Fruit fly (Drosophila melanogaster) whole organism, embryonic: Measurements from ENCODE around the gene CG42488.

Source experiments
- Ada2b ChIP-seq: fragments of 200-800 bp; sonication (Bioruptor generic); IDR thresholded peaks from 2 replicates; pipeline ENCODE4 v1.3.6; 2022; ENCODE audit warnings: missing biosample characterization, missing genetic modification characterization
- Antp ChIP-seq: fragments of 200-800 bp; sonication (Bioruptor generic); optimal IDR thresholded peaks from 3 replicates; lab custom pipeline; 2016; ENCODE audit warnings: missing biosample characterization, missing genetic modification characterization
- C15 ChIP-seq: fragments of 200-800 bp; sonication (Bioruptor generic); IDR thresholded peaks from 3 replicates; pipeline ENCODE4 v1.3.6; 2022; ENCODE audit warnings: missing biosample characterization, missing genetic modification characterization
- CG10209 ChIP-seq: fragments of 200-800 bp; sonication (Bioruptor generic); optimal IDR thresholded peaks from 3 replicates; lab custom pipeline; 2017; ENCODE audit warnings: missing biosample characterization, mild to moderate bottlenecking, missing genetic modification characterization, missing genetic modification reagents
- CG12236 ChIP-seq: fragments of 200-800 bp; sonication (Bioruptor generic); optimal IDR thresholded peaks from 2 replicates; lab custom pipeline; 2016; ENCODE audit warnings: missing biosample characterization, missing genetic modification characterization
- CG15269 ChIP-seq: fragments of 200-800 bp; sonication (Bioruptor generic); optimal IDR thresholded peaks from 2 replicates; lab custom pipeline; 2018; ENCODE audit warnings: missing biosample characterization, mild to moderate bottlenecking, missing genetic modification characterization, moderate library complexity
- CG15514 ChIP-seq: fragments of 200-800 bp; sonication (Bioruptor generic); optimal IDR thresholded peaks from 3 replicates; lab custom pipeline; 2017; ENCODE audit warnings: missing biosample characterization, missing genetic modification characterization, mild to moderate bottlenecking, moderate library complexity, missing genetic modification reagents
- CG16813 ChIP-seq: fragments of 200-800 bp; sonication (Bioruptor generic); IDR thresholded peaks from 3 replicates; pipeline ENCODE4 v1.3.6; 2022; ENCODE audit warnings: missing biosample characterization, missing genetic modification characterization; ENCODE audit not compliant: partially characterized antibody
- CG17385 ChIP-seq: fragments of 200-800 bp; sonication (Bioruptor generic); optimal IDR thresholded peaks from 3 replicates; lab custom pipeline; 2018; ENCODE audit warnings: missing biosample characterization, mild to moderate bottlenecking, missing genetic modification characterization
- CG17802 ChIP-seq: fragments of 200-800 bp; sonication (Bioruptor generic); optimal IDR thresholded peaks from 2 replicates; lab custom pipeline; 2018; ENCODE audit warnings: missing biosample characterization, mild to moderate bottlenecking, missing genetic modification characterization, moderate library complexity
- CG31224 ChIP-seq: fragments of 200-800 bp; sonication (Bioruptor generic); IDR thresholded peaks from 2 replicates; pipeline ENCODE4 v1.3.6; 2022; ENCODE audit warnings: missing biosample characterization, missing genetic modification characterization
- CG3407 ChIP-seq: fragments of 200-800 bp; sonication (Bioruptor generic); optimal IDR thresholded peaks from 2 replicates; lab custom pipeline; 2018; ENCODE audit warnings: missing biosample characterization, mild to moderate bottlenecking, missing genetic modification characterization
- CG3726 ChIP-seq: fragments of 200-800 bp; sonication (Bioruptor generic); IDR thresholded peaks from 3 replicates; pipeline ENCODE4, ENCODE4 v1.3.6; 2022; ENCODE audit warnings: missing biosample characterization, missing genetic modification characterization
- CG4820 ChIP-seq: fragments of 200-800 bp; sonication (Bioruptor generic); optimal IDR thresholded peaks from 3 replicates; lab custom pipeline; 2016; ENCODE audit warnings: missing biosample characterization, missing genetic modification characterization
- CG6654 ChIP-seq: fragments of 200-800 bp; sonication (Bioruptor generic); optimal IDR thresholded peaks from 2 replicates; lab custom pipeline; 2017; ENCODE audit warnings: missing biosample characterization, mild to moderate bottlenecking, missing genetic modification characterization
- CG6765 ChIP-seq: fragments of 200-800 bp; sonication (Bioruptor generic); optimal IDR thresholded peaks from 3 replicates; lab custom pipeline; 2017; ENCODE audit warnings: missing biosample characterization, mild to moderate bottlenecking, missing genetic modification characterization
- CG8281 ChIP-seq: fragments of 200-800 bp; sonication (Bioruptor generic); optimal IDR thresholded peaks from 2 replicates; lab custom pipeline; 2018; ENCODE audit warnings: missing biosample characterization, mild to moderate bottlenecking, missing genetic modification characterization, moderate library complexity
- CG9437 ChIP-seq: fragments of 200-800 bp; sonication (Bioruptor generic); optimal IDR thresholded peaks from 2 replicates; lab custom pipeline; 2018; ENCODE audit warnings: missing biosample characterization, mild to moderate bottlenecking, missing genetic modification characterization
- D19B ChIP-seq: fragments of 200-800 bp; sonication (Bioruptor generic); optimal IDR thresholded peaks from 2 replicates; lab custom pipeline; 2017; ENCODE audit warnings: missing biosample characterization, mild to moderate bottlenecking, missing genetic modification characterization
- Dad ChIP-seq: fragments of 200-800 bp; sonication (Bioruptor generic); optimal IDR thresholded peaks from 3 replicates; lab custom pipeline; 2016; ENCODE audit warnings: missing biosample characterization, missing genetic modification characterization
- Dip2 ChIP-seq: fragments of 200-800 bp; sonication (Bioruptor generic); IDR thresholded peaks from 2 replicates; pipeline ENCODE4 v1.3.6; 2022; ENCODE audit warnings: missing biosample characterization, missing genetic modification characterization
- Doc2 ChIP-seq: fragments of 200-800 bp; sonication (Bioruptor generic); IDR thresholded peaks from 2 replicates; pipeline ENCODE4 v1.3.6; 2022; ENCODE audit warnings: missing biosample characterization, missing genetic modification characterization
- Doc3 ChIP-seq: fragments of 200-800 bp; sonication (Bioruptor generic); IDR thresholded peaks from 3 replicates; pipeline ENCODE4 v1.3.6; 2022; ENCODE audit warnings: missing biosample characterization, missing genetic modification characterization; ENCODE audit not compliant: partially characterized antibody
- Drgx ChIP-seq: fragments of 200-800 bp; sonication (Bioruptor generic); IDR thresholded peaks from 2 replicates; pipeline ENCODE4 v1.3.6; 2022; ENCODE audit warnings: missing biosample characterization, missing genetic modification characterization
- HLH54F ChIP-seq: fragments of 200-800 bp; sonication (Bioruptor generic); optimal IDR thresholded peaks from 3 replicates; lab custom pipeline; 2016; ENCODE audit warnings: missing biosample characterization, missing genetic modification characterization
- Hmx ChIP-seq: fragments of 200-800 bp; sonication (Bioruptor generic); optimal IDR thresholded peaks from 2 replicates; lab custom pipeline; 2016; ENCODE audit warnings: missing biosample characterization, missing genetic modification characterization
- MTF-1 ChIP-seq: fragments of 200-800 bp; sonication (Bioruptor generic); optimal IDR thresholded peaks from 2 replicates; lab custom pipeline; 2018; ENCODE audit warnings: missing biosample characterization, mild to moderate bottlenecking, missing genetic modification characterization, borderline replicate concordance
- Myb ChIP-seq: fragments of 200-800 bp; sonication (Bioruptor generic); optimal IDR thresholded peaks from 2 replicates; lab custom pipeline; 2016; ENCODE audit warnings: missing biosample characterization, missing genetic modification characterization
- NC2α ChIP-seq: fragments of 200-800 bp; sonication (Bioruptor generic); optimal IDR thresholded peaks from 2 replicates; lab custom pipeline; 2016; ENCODE audit warnings: missing biosample characterization, missing genetic modification characterization
- Nf-YC ChIP-seq: fragments of 200-800 bp; optimal IDR thresholded peaks from 3 replicates; lab custom pipeline; 2019; ENCODE audit warnings: missing biosample characterization, mild to moderate bottlenecking, missing genetic modification characterization, moderate library complexity
- Oli ChIP-seq: fragments of 200-800 bp; sonication (Bioruptor generic); optimal IDR thresholded peaks from 2 replicates; lab custom pipeline; 2018; ENCODE audit warnings: missing biosample characterization, mild to moderate bottlenecking, missing genetic modification characterization, moderate library complexity
- Rx ChIP-seq: fragments of 200-800 bp; sonication (Bioruptor generic); IDR thresholded peaks from 2 replicates; pipeline ENCODE4 v1.3.6; 2022; ENCODE audit warnings: missing biosample characterization, missing genetic modification characterization
- ab ChIP-seq: fragments of 200-800 bp; sonication (Bioruptor generic); optimal IDR thresholded peaks from 2 replicates; lab custom pipeline; 2016; ENCODE audit warnings: missing biosample characterization, missing genetic modification characterization
- ara ChIP-seq: fragments of 200-800 bp; sonication (Bioruptor generic); IDR thresholded peaks from 2 replicates; pipeline ENCODE4 v1.3.6; 2022; ENCODE audit warnings: missing biosample characterization, missing genetic modification characterization
- bigmax ChIP-seq: fragments of 200-800 bp; sonication (Bioruptor generic); optimal IDR thresholded peaks from 2 replicates; lab custom pipeline; 2018; ENCODE audit warnings: missing biosample characterization, mild to moderate bottlenecking, missing genetic modification characterization
- cato ChIP-seq: fragments of 200-800 bp; sonication (Bioruptor generic); optimal IDR thresholded peaks from 2 replicates; lab custom pipeline; 2016; ENCODE audit warnings: missing biosample characterization, missing genetic modification characterization, borderline replicate concordance
- caup ChIP-seq: fragments of 200-800 bp; sonication (Bioruptor generic); optimal IDR thresholded peaks from 3 replicates; lab custom pipeline; 2017; ENCODE audit warnings: missing biosample characterization, mild to moderate bottlenecking, missing genetic modification characterization, moderate library complexity; ENCODE audit not compliant: severe bottlenecking
- chinmo ChIP-seq: fragments of 200-800 bp; sonication (Bioruptor generic); IDR thresholded peaks from 4 replicates; pipeline ENCODE4 v1.3.6; 2022; ENCODE audit warnings: missing biosample characterization, missing genetic modification characterization; ENCODE audit not compliant: partially characterized antibody
- corto ChIP-seq: fragments of 200-800 bp; sonication (Bioruptor generic); optimal IDR thresholded peaks from 2 replicates; lab custom pipeline; 2016; ENCODE audit warnings: missing biosample characterization, mild to moderate bottlenecking, missing genetic modification characterization, moderate library complexity
- dysf ChIP-seq: fragments of 200-800 bp; sonication (Bioruptor generic); IDR thresholded peaks from 3 replicates; pipeline ENCODE4 v1.3.6; 2022; ENCODE audit warnings: missing biosample characterization, missing genetic modification characterization
- gsb-n ChIP-seq: fragments of 200-800 bp; sonication (Bioruptor generic); optimal IDR thresholded peaks from 3 replicates; lab custom pipeline; 2018; ENCODE audit warnings: missing biosample characterization, mild to moderate bottlenecking, missing genetic modification characterization
- ham ChIP-seq: fragments of 200-800 bp; sonication (Bioruptor generic); IDR thresholded peaks from 2 replicates; pipeline ENCODE4 v1.3.6; 2022; ENCODE audit warnings: missing biosample characterization, missing genetic modification characterization
- her ChIP-seq: fragments of 200-800 bp; sonication (Bioruptor generic); optimal IDR thresholded peaks from 2 replicates; lab custom pipeline; 2016; ENCODE audit warnings: missing biosample characterization, missing genetic modification characterization
- insv ChIP-seq, 2 experiments: fragments of 200-800 bp; sonication (Bioruptor generic); optimal IDR thresholded peaks; 3 replicates each; lab custom pipeline; 2016 to 2018; ENCODE audit warnings: missing biosample characterization in 2 of 2, missing genetic modification characterization in 2 of 2
- nom ChIP-seq: fragments of 200-800 bp; sonication (Bioruptor generic); optimal IDR thresholded peaks from 2 replicates; lab custom pipeline; 2017; ENCODE audit warnings: missing biosample characterization, missing genetic modification characterization, mild to moderate bottlenecking, moderate library complexity, missing genetic modification reagents
- pros ChIP-seq: fragments of 200-800 bp; sonication (Bioruptor generic); optimal IDR thresholded peaks from 3 replicates; lab custom pipeline; 2019; ENCODE audit warnings: missing biosample characterization, mild to moderate bottlenecking, missing genetic modification characterization, moderate library complexity
- sens-2 ChIP-seq: fragments of 200-800 bp; sonication (Bioruptor generic); IDR thresholded peaks from 2 replicates; pipeline ENCODE4 v1.3.6; 2022; ENCODE audit warnings: missing biosample characterization, missing genetic modification characterization
- stwl ChIP-seq: fragments of 200-800 bp; sonication (Bioruptor generic); optimal IDR thresholded peaks from 3 replicates; lab custom pipeline; 2018; ENCODE audit warnings: missing biosample characterization, mild to moderate bottlenecking, missing genetic modification characterization, moderate library complexity
- sug ChIP-seq: fragments of 200-800 bp; optimal IDR thresholded peaks from 2 replicates; lab custom pipeline; 2019; ENCODE audit warnings: missing biosample characterization, mild to moderate bottlenecking, missing genetic modification characterization, moderate library complexity
- vfl ChIP-seq: fragments of 200-800 bp; sonication (Bioruptor generic); optimal IDR thresholded peaks from 2 replicates; lab custom pipeline; 2016; ENCODE audit warnings: missing biosample characterization, missing genetic modification characterization

The CG42488 gene

DNA sequence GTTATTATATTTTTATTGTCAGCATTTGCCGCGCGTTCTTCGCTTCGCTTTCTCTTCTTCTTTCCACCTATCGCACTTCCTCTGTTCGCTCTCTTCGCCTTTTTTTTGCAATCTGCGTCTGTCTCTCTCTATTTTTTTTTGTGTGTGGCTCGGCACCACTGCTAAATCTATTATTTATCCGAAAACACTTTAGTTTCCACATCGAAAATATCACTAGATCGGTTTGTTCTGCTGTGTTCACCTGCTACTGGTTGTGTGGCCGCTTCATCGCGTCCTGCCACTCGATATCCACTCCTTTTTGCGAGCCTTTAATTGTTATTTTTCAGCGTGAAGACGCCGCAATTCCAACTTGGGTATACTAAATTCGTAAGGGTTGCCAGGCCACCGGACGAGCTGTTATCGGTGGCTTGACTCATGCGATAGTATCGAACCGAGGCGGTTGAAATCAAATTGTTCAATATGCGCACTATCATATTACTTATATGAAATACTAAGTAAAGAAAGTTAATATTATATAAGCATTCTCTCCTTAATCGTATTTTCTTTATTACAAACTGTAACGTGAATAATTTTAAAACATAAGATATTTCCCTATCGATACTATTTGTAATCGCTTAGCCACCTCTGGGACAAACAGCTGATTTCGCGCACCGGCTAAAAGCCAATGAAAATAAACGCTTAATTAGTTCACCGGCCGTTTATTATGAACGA, at the start of gene CG42488, which contains the start of the genes XNP and CG5116 (continued):
- TF ChIP-seq Oli (tag; lab: Kevin White, UChicago) (no peak), CG6765 (GFP tag; lab: Kevin White, UChicago) (peak; percentile 3), dysf (GFP tag; lab: Robert Waterston, UW) (peak; percentile 40; the same call in 1 of the 3 replicates), CG16813 (GFP tag; lab: Robert Waterston, UW) (peak; percentile 99), Doc2 (GFP tag; lab: Robert Waterston, UW) (no peak), CG17802 (tag; lab: Kevin White, UChicago) (no peak), Dad (GFP tag; lab: Kevin White, UChicago) (peak; percentile 52), HLH54F (GFP tag; lab: Kevin White, UChicago) (peak; percentile 43), cato (GFP tag; lab: Kevin White, UChicago) (no peak), CG12236 (GFP tag; lab: Kevin White, UChicago) (no peak), C15 (GFP tag; lab: Robert Waterston, UW) (no peak), Dip2 (GFP tag; lab: Robert Waterston, UW) (no peak), nom (GFP tag; lab: Kevin White, UChicago) (peak; percentile 94), sug (peak; percentile 75), ara (GFP tag; lab: Robert Waterston, UW) (no peak), CG6654 (GFP tag; lab: Kevin White, UChicago) (no peak), Myb (GFP tag; lab: Kevin White, UChicago) (peak; percentile 29), her (no peak), Drgx (peak; percentile 59), vfl (peak; percentile 47), CG17385 (GFP tag; lab: Kevin White, UChicago) (peak; percentile 92), Antp (GFP tag; lab: Kevin White, UChicago) (no peak), CG4820 (GFP tag; lab: Kevin White, UChicago) (peak; percentile 9), Ada2b (GFP tag; lab: Robert Waterston, UW) (no peak), corto (GFP tag; lab: Kevin White, UChicago) (no peak), ab (GFP tag; lab: Kevin White, UChicago) (no peak), Doc3 (GFP tag; lab: Robert Waterston, UW) (peak; percentile 100), NC2α (GFP tag; lab: Kevin White, UChicago) (no peak), bigmax (GFP tag; lab: Kevin White, UChicago) (no peak), CG31224 (GFP tag; lab: Robert Waterston, UW) (no peak), MTF-1 (GFP tag; lab: Kevin White, UChicago) (no peak), caup (GFP tag; lab: Kevin White, UChicago) (peak; percentile 31), CG15514 (GFP tag; lab: Kevin White, UChicago) (peak; percentile 75), Rx (no peak), insv (GFP tag; optimal IDR thresholded peaks at IDR 0.05; lab: Kevin White, UChicago) (peak in 1 of 2 experiments; percentile 63), ham (no peak), Hmx (GFP tag; lab: Kevin White, UChicago) (no peak)

DNA sequence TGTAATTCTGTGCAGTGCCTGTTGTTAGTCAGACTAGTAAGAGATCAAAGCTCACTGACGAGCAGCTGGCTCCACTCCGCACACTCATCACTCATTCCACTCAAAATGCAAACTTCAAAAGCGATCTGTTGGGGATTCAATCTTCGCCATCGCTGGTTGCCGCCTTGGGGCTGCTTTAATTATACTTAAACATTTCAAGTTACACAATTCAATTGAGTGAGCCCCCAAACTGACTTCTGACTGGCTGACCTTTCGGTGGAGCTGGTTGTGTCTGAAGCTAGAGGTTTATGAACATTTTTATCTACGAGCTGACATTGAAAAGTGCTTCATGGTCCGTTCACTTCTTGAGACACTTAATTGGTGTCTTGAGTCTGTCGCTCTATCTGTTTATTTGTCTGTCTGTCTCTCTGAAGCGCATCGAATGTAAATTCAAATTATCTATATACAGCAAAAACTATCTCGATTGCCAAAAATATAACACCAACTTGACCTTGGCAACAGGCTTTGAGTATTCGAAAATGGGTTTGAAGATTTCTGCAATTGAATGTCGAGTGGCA, 45.6 kb upstream of the CG42488 start:
- TF ChIP-seq Nf-YC (tag; lab: Kevin White, UChicago) (peak; percentile 30), CG3726 (GFP tag; lab: Robert Waterston, UW) (no peak), D19B (GFP tag; lab: Kevin White, UChicago) (no peak), sens-2 (GFP tag; lab: Robert Waterston, UW) (no peak), CG10209 (no peak), CG3407 (no peak), CG15269 (tag; lab: Kevin White, UChicago) (peak; percentile 70), pros (peak; percentile 95), CG9437 (no peak), chinmo (GFP tag; lab: Robert Waterston, UW) (peak; percentile 83; the same call in 3 of the 4 replicates), stwl (tag; lab: Kevin White, UChicago) (no peak), CG8281 (tag; lab: Kevin White, UChicago) (no peak), gsb-n (tag; lab: Kevin White, UChicago) (no peak)
